Fruit fly (Drosophila melanogaster) whole organism, wandering third instar larva: ENCODE data around the gene tacc.

ENCODE experiments used
- Abd-B ChIP-seq: fragments of >200 bp; optimal IDR thresholded peaks from 2 replicates; lab custom pipeline; 2017; ENCODE audit warnings: missing biosample characterization, missing genetic modification characterization
- CG32264 ChIP-seq: fragments of 200-800 bp; sonication (Bioruptor generic); optimal IDR thresholded peaks from 2 replicates; lab custom pipeline; 2016; ENCODE audit warnings: missing biosample characterization, missing genetic modification characterization
- OdsH ChIP-seq: fragments of 200-800 bp; sonication (Bioruptor generic); optimal IDR thresholded peaks from 2 replicates; lab custom pipeline; 2016; ENCODE audit warnings: missing biosample characterization, mild to moderate bottlenecking, missing genetic modification characterization
- lola ChIP-seq: fragments of >200 bp; optimal IDR thresholded peaks from 2 replicates; lab custom pipeline; 2017; ENCODE audit warnings: missing biosample characterization, missing genetic modification characterization
- psq ChIP-seq: fragments of 200-800 bp; sonication (Bioruptor generic); optimal IDR thresholded peaks from 3 replicates; lab custom pipeline; 2017; ENCODE audit warnings: missing biosample characterization, mild to moderate bottlenecking, missing genetic modification characterization, moderate library complexity
- sv ChIP-seq: fragments of 200-800 bp; sonication (Bioruptor generic); optimal IDR thresholded peaks from 3 replicates; lab custom pipeline; 2016; ENCODE audit warnings: missing biosample characterization, missing genetic modification characterization
- woc ChIP-seq: sonication (Bioruptor generic); optimal IDR thresholded peaks from 2 replicates; lab custom pipeline; 2016; ENCODE audit warnings: missing biosample characterization, mild to moderate bottlenecking, missing genetic modification characterization

DNA sequence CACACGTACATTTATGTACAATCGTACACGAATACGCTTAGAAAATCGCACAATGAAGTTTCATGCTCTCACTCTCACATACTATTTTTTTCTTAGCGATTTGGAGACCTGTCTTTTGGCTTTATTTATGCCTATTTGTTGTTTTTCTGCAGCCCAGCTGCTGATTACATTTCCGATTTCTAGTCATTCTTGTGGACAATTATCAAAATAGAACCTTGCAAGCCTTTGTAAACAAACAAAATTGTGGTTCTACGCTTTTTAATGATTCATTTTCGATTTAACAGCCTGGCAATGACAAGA is 9.7 kb downstream of the tacc start:
- TF ChIP-seq sv (GFP tag; lab: Kevin White, UChicago) (no peak), woc (no peak), psq (GFP tag; lab: Kevin White, UChicago) (no peak), lola (GFP tag; lab: Kevin White, UChicago) (no peak), OdsH (GFP tag; lab: Kevin White, UChicago) (no peak), Abd-B (GFP tag; lab: Kevin White, UChicago) (no peak), CG32264 (GFP tag; lab: Kevin White, UChicago) (no peak)
